Fruit fly (Drosophila melanogaster): ENCODE results near the gene CG32365.
A peak's percentile ranks its signal among the peaks of the same experiment; 100 is the strongest.

Gene CG32365

DNA sequence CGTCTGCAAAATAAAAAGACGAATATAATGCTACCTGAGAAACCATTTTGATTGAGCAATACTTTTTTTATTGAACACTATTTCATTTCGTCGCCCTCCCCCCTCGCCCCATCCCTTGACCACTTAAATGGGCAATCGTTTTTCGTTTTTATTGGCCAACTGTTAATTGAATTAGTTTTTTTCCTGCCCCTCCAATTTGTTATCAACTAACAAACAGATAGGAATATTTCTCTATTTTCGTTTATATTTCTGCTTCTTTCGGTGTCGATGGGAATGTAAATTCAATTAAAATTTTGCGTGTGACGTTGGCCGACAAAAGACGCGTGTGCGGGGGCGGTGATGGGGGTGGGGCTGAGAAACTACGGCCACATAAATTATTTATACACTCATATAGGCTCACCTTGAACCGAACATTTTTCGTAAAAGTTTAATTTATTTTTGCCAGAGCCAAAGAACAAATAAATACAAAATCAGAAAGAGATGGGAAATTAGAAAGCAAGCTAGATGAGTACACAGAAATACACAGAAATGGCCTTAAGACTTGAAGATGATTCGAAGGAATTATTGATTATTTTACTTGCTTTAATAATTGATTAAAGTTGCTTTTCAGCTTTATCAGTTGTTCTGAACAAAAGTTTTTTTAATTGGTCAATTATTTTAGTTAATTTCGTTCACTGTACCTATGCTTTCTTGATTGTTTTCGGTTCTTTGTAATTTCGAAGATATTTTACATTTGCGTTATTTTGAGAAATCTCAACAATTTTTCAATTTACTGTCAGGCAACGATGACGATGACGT, 8.0 kb upstream of the CG32365 start (continued):
- TF ChIP-seq zfh1 (GFP tag; IDR thresholded peaks at IDR 0.05) (peak; percentile 62; the same call in 2 of the 3 replicates), CG2129 (GFP tag; IDR thresholded peaks at IDR 0.05; ENCODE audit: partially characterized antibody) (no peak), cato (GFP tag; optimal IDR thresholded peaks at IDR 0.05; ENCODE audit: borderline replicate concordance) (no peak), CG4424 (GFP tag; optimal IDR thresholded peaks at IDR 0.05) (no peak), CG17568 (GFP tag; optimal IDR thresholded peaks at IDR 0.05) (peak; percentile 46), ssp (GFP tag; IDR thresholded peaks at IDR 0.05) (peak; percentile 37; the same call in 1 of the 2 replicates), CG2712 (tag; optimal IDR thresholded peaks at IDR 0.05) (peak; percentile 70), CG12659 (GFP tag; optimal IDR thresholded peaks at IDR 0.05) (peak; percentile 33), CG11085 (GFP tag; IDR thresholded peaks at IDR 0.05) (peak; percentile 33; the same call in 1 of the 2 replicates), Adf1 (GFP tag; IDR thresholded peaks at IDR 0.05) (peak; percentile 53; the same call in 1 of the 2 replicates), hth (optimal IDR thresholded peaks at IDR 0.05) (no peak), Drgx (GFP tag; IDR thresholded peaks at IDR 0.05) (no peak; the same call in 1 of the 2 replicates), CG6765 (GFP tag; optimal IDR thresholded peaks at IDR 0.05) (no peak), CG14441 (GFP tag; IDR thresholded peaks at IDR 0.05) (0 out of 2 replicates have a peak, but pooled peaks have one; percentile 5), Nf-YB (GFP tag; optimal IDR thresholded peaks at IDR 0.05) (peak; percentile 34), Bteb2 (GFP tag; optimal IDR thresholded peaks at IDR 0.05) (peak; percentile 57), CG12391 (tag; optimal IDR thresholded peaks at IDR 0.05) (peak; percentile 45), CHES-1-like (GFP tag; optimal IDR thresholded peaks at IDR 0.05) (peak; percentile 26), Fer2 (tag; optimal IDR thresholded peaks at IDR 0.05) (no peak), CG15269 (tag; optimal IDR thresholded peaks at IDR 0.05) (peak; percentile 63), CG17359 (tag; optimal IDR thresholded peaks at IDR 0.05) (no peak), Hr51 (GFP tag; optimal IDR thresholded peaks at IDR 0.05) (peak in 1 of 2 experiments; percentile 57), CG15479 (GFP tag; optimal IDR thresholded peaks at IDR 0.05) (no peak), GATAe (GFP tag; conservative IDR thresholded peaks at IDR 0.05) (no peak), odd (GFP tag; optimal IDR thresholded peaks at IDR 0.05) (no peak), CG3838 (GFP tag; optimal IDR thresholded peaks at IDR 0.05) (peak; percentile 9), NK7.1 (GFP tag; optimal IDR thresholded peaks at IDR 0.05) (no peak), dysf (GFP tag; IDR thresholded peaks at IDR 0.05) (peak; percentile 71; the same call in 2 of the 3 replicates), wor (GFP tag; IDR thresholded peaks at IDR 0.05) (no peak), Doc2 (GFP tag; IDR thresholded peaks at IDR 0.05) (no peak), CG12769 (tag; optimal IDR thresholded peaks at IDR 0.05) (peak; percentile 20), sug (tag; optimal IDR thresholded peaks at IDR 0.05) (peak; percentile 80), CG17385 (GFP tag; optimal IDR thresholded peaks at IDR 0.05) (peak; percentile 28), bbx (GFP tag; IDR thresholded peaks at IDR 0.05; ENCODE audit: partially characterized antibody) (no peak), H2.0 (GFP tag; IDR thresholded peaks at IDR 0.05) (peak; percentile 68), schlank (tag; optimal IDR thresholded peaks at IDR 0.05) (no peak), p53 (GFP tag; optimal IDR thresholded peaks at IDR 0.05) (no peak), dan (GFP tag; IDR thresholded peaks at IDR 0.05) (no peak), danr (GFP tag; IDR thresholded peaks at IDR 0.05) (peak; percentile 51), salm (tag; optimal IDR thresholded peaks at IDR 0.05) (no peak), fru (optimal IDR thresholded peaks at IDR 0.05) (no peak), Ravus (GFP tag; IDR thresholded peaks at IDR 0.05) (no peak), Hr78 (GFP tag; optimal IDR thresholded peaks at IDR 0.05) (no peak), psq (GFP tag; optimal IDR thresholded peaks at IDR 0.05) (peak; percentile 7), Aef1 (GFP tag; IDR thresholded peaks at IDR 0.05) (peak; percentile 26; the same call in 1 of the 3 replicates), ac (GFP tag; optimal IDR thresholded peaks at IDR 0.05) (no peak), sd (tag; optimal IDR thresholded peaks at IDR 0.05) (peak; percentile 94), maf-S (GFP tag; optimal IDR thresholded peaks at IDR 0.05) (peak; percentile 42), pnt (GFP tag; optimal IDR thresholded peaks at IDR 0.05) (peak; percentile 28)

Measured in whole organism, embryonic.